Worm (Caenorhabditis elegans) whole organism, L4 larva: Measurements from ENCODE around the gene R155.5.
A peak's percentile ranks its signal among the peaks of the same experiment; 100 is the strongest.

Experiments
- F10B5.3 ChIP-seq: sonication (generic microtip); optimal IDR thresholded peaks from 2 replicates; lab custom pipeline; 2016; ENCODE audit warnings: mild to moderate bottlenecking, missing genetic modification characterization, missing compliant biosample characterization
- F26F4.8 ChIP-seq: fragments of 200-800 bp; sonication (Bioruptor generic); conservative IDR thresholded peaks from 2 replicates; pipeline ENCODE4 v1.3.6; 2022; ENCODE audit warnings: missing genetic modification characterization, missing compliant biosample characterization
- F37D6.2 ChIP-seq: sonication (generic microtip); optimal IDR thresholded peaks from 2 replicates; lab custom pipeline; 2016; ENCODE audit warnings: mild to moderate bottlenecking, missing genetic modification characterization, missing compliant biosample characterization
- F49E8.2 ChIP-seq: sonication (generic microtip); optimal IDR thresholded peaks from 2 replicates; lab custom pipeline; 2016; ENCODE audit warnings: missing compliant biosample characterization, mild to moderate bottlenecking, missing genetic modification characterization, borderline replicate concordance
- R02D3.7 ChIP-seq: fragments of 150-350 bp; sonication (generic microtip); optimal IDR thresholded peaks from 3 replicates; lab custom pipeline; 2014; ENCODE audit warnings: missing biosample characterization, missing genetic modification characterization
- T26A8.4 ChIP-seq: fragments of 200-800 bp; sonication (Bioruptor generic); IDR thresholded peaks from 2 replicates; pipeline ENCODE4 v1.3.6; 2022; ENCODE audit warnings: missing genetic modification characterization, missing compliant biosample characterization
- Y105C5A.15 ChIP-seq: fragments of 200-800 bp; sonication (Bioruptor generic); IDR thresholded peaks from 2 replicates; pipeline ENCODE4 v1.3.6; 2022; ENCODE audit warnings: missing genetic modification characterization, missing compliant biosample characterization
- Y5F2A.4 ChIP-seq: fragments of 200-800 bp; sonication (Bioruptor generic); optimal IDR thresholded peaks from 2 replicates; lab custom pipeline; 2018; ENCODE audit warnings: mild to moderate bottlenecking, missing genetic modification characterization, missing compliant biosample characterization
- ZK337.2 ChIP-seq: fragments of 200-800 bp; sonication (Bioruptor generic); IDR thresholded peaks from 2 replicates; pipeline ENCODE4 v1.3.6; 2022; ENCODE audit warnings: missing genetic modification reagents, missing genetic modification characterization, missing compliant biosample characterization
- ceh-20 ChIP-seq: fragments of 200-800 bp; sonication (Bioruptor generic); IDR thresholded peaks from 2 replicates; pipeline ENCODE4 v1.3.6; 2022; ENCODE audit warnings: missing genetic modification reagents, missing genetic modification characterization, missing compliant biosample characterization
- ceh-44 ChIP-seq: fragments of 200-800 bp; sonication (Bioruptor generic); IDR thresholded peaks from 2 replicates; pipeline ENCODE4 v1.3.6; 2022; ENCODE audit warnings: missing genetic modification reagents, missing genetic modification characterization, missing compliant biosample characterization
- ceh-62 ChIP-seq: sonication (generic microtip); optimal IDR thresholded peaks from 2 replicates; lab custom pipeline; 2017; ENCODE audit warnings: missing biosample characterization, missing genetic modification characterization
- ceh-82 ChIP-seq: sonication (generic microtip); optimal IDR thresholded peaks from 2 replicates; lab custom pipeline; 2017; ENCODE audit warnings: missing biosample characterization, missing genetic modification characterization
- ctbp-1 ChIP-seq: fragments of 200-800 bp; sonication (Bioruptor generic); IDR thresholded peaks from 2 replicates; pipeline ENCODE4 v1.3.6; 2022; ENCODE audit warnings: missing genetic modification reagents, missing genetic modification characterization, missing compliant biosample characterization
- daf-16 ChIP-seq, 3 experiments: sonication (generic microtip); optimal IDR thresholded peaks; 2 replicates each; lab custom pipeline; 2016 to 2017; ENCODE audit warnings: missing genetic modification characterization in 3 of 3, missing genetic modification reagents in 3 of 3, mild to moderate bottlenecking in 2 of 3, missing compliant biosample characterization in 2 of 3, missing biosample characterization in 1 of 3, moderate library complexity in 1 of 3
- daf-8 ChIP-seq: fragments of 200-800 bp; sonication (Bioruptor generic); IDR thresholded peaks from 2 replicates; pipeline ENCODE4 v1.3.6; 2022; ENCODE audit warnings: missing genetic modification characterization, missing compliant biosample characterization
- dmd-8 ChIP-seq: fragments of 200-800 bp; sonication (Bioruptor generic); IDR thresholded peaks from 2 replicates; pipeline ENCODE4 v1.3.6; 2022; ENCODE audit warnings: missing genetic modification characterization, missing compliant biosample characterization
- dpl-1 ChIP-seq: fragments of 150-350 bp; optimal IDR thresholded peaks from 2 replicates; lab custom pipeline; 2014; ENCODE audit warnings: missing biosample characterization, missing genetic modification reagents, missing genetic modification characterization
- dve-1 ChIP-seq: sonication (generic microtip); optimal IDR thresholded peaks from 2 replicates; lab custom pipeline; 2017; ENCODE audit warnings: antibody characterized with exemption, mild to moderate bottlenecking, missing genetic modification characterization, missing compliant biosample characterization; ENCODE audit not compliant: insufficient read depth
- egl-27 ChIP-seq: sonication (generic microtip); optimal IDR thresholded peaks from 3 replicates; lab custom pipeline; 2017; ENCODE audit warnings: missing biosample characterization, missing genetic modification reagents, missing genetic modification characterization
- egl-43 ChIP-seq: fragments of 200-800 bp; sonication (Bioruptor generic); IDR thresholded peaks from 2 replicates; pipeline ENCODE4 v1.3.6; 2022; ENCODE audit warnings: missing genetic modification reagents, missing genetic modification characterization, missing compliant biosample characterization
- fos-1 ChIP-seq: fragments of 150-350 bp; optimal IDR thresholded peaks from 2 replicates; lab custom pipeline; 2014; ENCODE audit warnings: missing biosample characterization, missing genetic modification characterization
- lin-13 ChIP-seq: fragments of 150-350 bp; optimal IDR thresholded peaks from 2 replicates; lab custom pipeline; 2014; ENCODE audit warnings: missing biosample characterization, missing genetic modification reagents, missing genetic modification characterization
- lin-15B ChIP-seq: fragments of 150-350 bp; sonication (generic microtip); optimal IDR thresholded peaks from 3 replicates; lab custom pipeline; 2014; ENCODE audit warnings: missing biosample characterization, missing genetic modification characterization
- lin-29 ChIP-seq: fragments of 200-800 bp; sonication (Bioruptor generic); IDR thresholded peaks from 2 replicates; pipeline ENCODE4 v1.3.6; 2022; ENCODE audit warnings: missing genetic modification reagents, missing genetic modification characterization, missing compliant biosample characterization
- lin-38 ChIP-seq: fragments of 200-800 bp; sonication (Bioruptor generic); IDR thresholded peaks from 2 replicates; pipeline ENCODE4 v1.3.6; 2022; ENCODE audit warnings: missing genetic modification reagents, missing genetic modification characterization, missing compliant biosample characterization
- lir-3 ChIP-seq: sonication (generic microtip); optimal IDR thresholded peaks from 2 replicates; lab custom pipeline; 2016; ENCODE audit warnings: mild to moderate bottlenecking, missing genetic modification characterization, missing compliant biosample characterization
- madf-5 ChIP-seq, 2 experiments: fragments of 200-800 bp; sonication (Bioruptor generic); IDR thresholded peaks; 2 replicates each; pipeline ENCODE4 v1.3.6; 2022; ENCODE audit warnings: missing compliant biosample characterization in 2 of 2, missing genetic modification characterization in 2 of 2
- madf-9 ChIP-seq: fragments of 200-800 bp; sonication (Bioruptor generic); conservative IDR thresholded peaks from 2 replicates; pipeline ENCODE4 v1.3.6; 2022; ENCODE audit warnings: missing genetic modification reagents, missing genetic modification characterization, missing compliant biosample characterization
- mdl-1 ChIP-seq, 2 experiments: fragments of 150-350 bp in 1 of 2; sonication (generic microtip) in 1 of 2; optimal IDR thresholded peaks; 2 replicates each; lab custom pipeline; 2014 to 2017; ENCODE audit warnings: missing biosample characterization in 2 of 2, missing genetic modification characterization in 2 of 2
- mep-1 ChIP-seq: fragments of 150-350 bp; sonication (generic microtip); optimal IDR thresholded peaks from 3 replicates; lab custom pipeline; 2014; ENCODE audit warnings: missing biosample characterization, missing genetic modification characterization
- mxl-2 ChIP-seq: fragments of 200-800 bp; sonication (Bioruptor generic); conservative IDR thresholded peaks from 2 replicates; pipeline ENCODE4 v1.3.6; 2022; ENCODE audit warnings: missing genetic modification reagents, missing genetic modification characterization, missing compliant biosample characterization
- nhr-11 ChIP-seq: fragments of 150-350 bp; optimal IDR thresholded peaks from 2 replicates; lab custom pipeline; 2014; ENCODE audit warnings: missing biosample characterization, missing genetic modification characterization
- nhr-237 ChIP-seq: sonication (generic microtip); optimal IDR thresholded peaks from 2 replicates; lab custom pipeline; 2017; ENCODE audit warnings: missing biosample characterization, missing genetic modification characterization
- pqm-1 ChIP-seq: sonication (generic microtip); optimal IDR thresholded peaks from 2 replicates; lab custom pipeline; 2017; ENCODE audit warnings: missing biosample characterization, missing genetic modification characterization
- rbr-2 ChIP-seq: sonication (generic microtip); optimal IDR thresholded peaks from 2 replicates; lab custom pipeline; 2016; ENCODE audit warnings: missing genotype, missing genetic modification characterization, missing compliant biosample characterization
- sdz-12 ChIP-seq: fragments of 200-800 bp; sonication (Bioruptor generic); optimal IDR thresholded peaks from 2 replicates; lab custom pipeline; 2018; ENCODE audit warnings: mild to moderate bottlenecking, missing genetic modification characterization, missing compliant biosample characterization
- snpc-1.2 ChIP-seq: fragments of 200-800 bp; sonication (Bioruptor generic); IDR thresholded peaks from 2 replicates; pipeline ENCODE4 v1.3.6; 2022; ENCODE audit warnings: missing genetic modification reagents, missing genetic modification characterization, missing compliant biosample characterization
- spr-1 ChIP-seq: sonication (generic microtip); optimal IDR thresholded peaks from 2 replicates; lab custom pipeline; 2016; ENCODE audit warnings: mild to moderate bottlenecking, missing genetic modification characterization, missing compliant biosample characterization
- spr-3 ChIP-seq: fragments of 200-800 bp; sonication (Bioruptor generic); optimal IDR thresholded peaks from 2 replicates; lab custom pipeline; 2018; ENCODE audit warnings: mild to moderate bottlenecking, missing genetic modification characterization, missing compliant biosample characterization
- tag-97 ChIP-seq: fragments of 200-800 bp; sonication (Bioruptor generic); IDR thresholded peaks from 2 replicates; pipeline ENCODE4 v1.3.6; 2022; ENCODE audit warnings: missing genetic modification characterization, missing compliant biosample characterization
- unc-62 ChIP-seq, 3 experiments: fragments of 150-350 bp in 1 of 3; sonication (generic microtip); optimal IDR thresholded peaks in 2 of 3; peaks in 1 of 3; 1 replicate in 1 of 3; 2 replicates in 2 of 3; lab custom pipeline; 2014 to 2017; ENCODE audit warnings: missing biosample characterization in 3 of 3, missing genetic modification characterization in 3 of 3, missing genetic modification reagents in 3 of 3, missing genotype in 1 of 3
- zag-1 ChIP-seq: fragments of 150-350 bp; optimal IDR thresholded peaks from 2 replicates; lab custom pipeline; 2014; ENCODE audit warnings: missing biosample characterization, missing genetic modification characterization
- zfp-3 ChIP-seq: fragments of 200-800 bp; sonication (Bioruptor generic); conservative IDR thresholded peaks from 2 replicates; pipeline ENCODE4 v1.3.6; 2022; ENCODE audit warnings: missing genetic modification reagents, missing genetic modification characterization, missing compliant biosample characterization
- ztf-7 ChIP-seq: fragments of 150-350 bp; optimal IDR thresholded peaks from 2 replicates; lab custom pipeline; 2014; ENCODE audit warnings: missing biosample characterization, missing genetic modification characterization

The R155.5 gene

ce11 chrIII:1925048-1925537 is 45.2 kb downstream of the R155.5 start (continued):
- peak; percentile 90 for TF ChIP-seq spr-1
- no peak for TF ChIP-seq daf-8 (GFP tag; lab: Robert Waterston, UW)
- no peak for TF ChIP-seq R02D3.7 (tag; lab: Kevin White, UChicago)
- no peak for TF ChIP-seq ceh-82 (tag; lab: Kevin White, UChicago)
- no peak for TF ChIP-seq snpc-1.2 (GFP tag; lab: Robert Waterston, UW)
- peak; percentile 99 for TF ChIP-seq egl-27 (tag; lab: Kevin White, UChicago)
- peak; percentile 58 for TF ChIP-seq ztf-7 (tag; lab: Kevin White, UChicago)
- no peak for TF ChIP-seq sdz-12
- peak; percentile 73; the same call in 1 of the 2 replicates for TF ChIP-seq lin-38 (GFP tag; lab: Robert Waterston, UW)
- TF ChIP-seq F26F4.8: no peak
- peak; percentile 85 for TF ChIP-seq egl-43 (GFP tag; lab: Robert Waterston, UW)
- peak; percentile 82 for TF ChIP-seq lin-13 (GFP tag; lab: Kevin White, UChicago)
- no peak; the same call in 1 of the 2 replicates for TF ChIP-seq madf-9 (GFP tag; lab: Robert Waterston, UW)
- peak; percentile 99 for TF ChIP-seq dve-1 (tag; lab: Kevin White, UChicago)
- peak; percentile 73 for TF ChIP-seq nhr-237 (tag; lab: Kevin White, UChicago)
- TF ChIP-seq Y5F2A.4 (GFP tag; lab: Kevin White, UChicago): no peak
- no peak for TF ChIP-seq lin-15B (tag; lab: Kevin White, UChicago)
- no peak for TF ChIP-seq madf-5 (GFP tag; IDR thresholded peaks at IDR 0.05; lab: Robert Waterston, UW)
- TF ChIP-seq lin-29: peak; percentile 87
- TF ChIP-seq, all 104 proteins: peak for 72

DNA sequence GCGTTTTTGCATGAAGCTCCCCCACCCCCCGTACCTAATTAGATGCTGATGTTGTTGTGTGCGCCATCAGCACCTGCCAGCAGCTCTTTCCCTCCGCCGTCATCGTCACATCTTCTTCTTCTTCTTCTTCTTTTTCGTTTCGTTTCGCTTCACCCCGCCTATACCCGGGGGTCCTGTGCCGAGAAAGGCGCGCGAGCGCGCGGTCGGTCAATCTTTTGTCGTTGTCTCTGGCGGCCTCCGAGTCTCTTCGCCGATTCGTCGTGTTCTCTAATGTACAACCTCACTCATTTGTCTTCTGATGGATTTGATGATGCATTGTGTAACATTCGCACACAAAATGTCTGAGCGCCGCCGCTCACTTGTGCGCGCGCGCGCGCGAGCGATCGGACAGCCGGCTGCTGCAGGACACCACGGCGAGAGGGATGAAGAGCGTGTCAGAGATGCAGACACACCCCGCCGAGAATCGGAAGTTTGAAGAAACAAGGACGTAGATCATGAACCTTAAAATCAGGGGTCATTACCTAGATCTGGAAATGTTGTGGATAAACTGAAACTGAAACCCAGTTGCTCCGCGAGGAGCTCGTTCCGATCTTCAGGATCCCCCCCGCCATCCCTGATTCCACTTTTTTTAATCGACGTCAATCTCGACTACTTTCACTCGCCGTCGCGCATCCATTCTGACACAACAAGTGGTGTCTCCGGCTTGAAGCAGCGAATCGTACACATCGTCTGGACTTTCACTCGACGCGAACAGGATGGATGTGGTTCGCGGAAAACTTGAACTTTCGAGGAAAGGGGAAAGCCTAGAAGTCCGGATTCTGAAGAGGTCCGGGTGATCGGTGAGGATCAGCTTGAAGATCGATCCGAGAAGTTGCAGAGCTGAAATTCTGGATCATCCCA is 46.7 kb downstream of the R155.5 start:
- TF ChIP-seq Y5F2A.4 (GFP tag; lab: Kevin White, UChicago): no peak
- no peak for TF ChIP-seq sdz-12
- peak; percentile 98 for TF ChIP-seq ceh-20 (GFP tag; lab: Robert Waterston, UW)
- peak; percentile 71 for TF ChIP-seq nhr-11 (tag; lab: Kevin White, UChicago)
- peak; percentile 61; the same call in 1 of the 2 replicates for TF ChIP-seq T26A8.4 (GFP tag; lab: Robert Waterston, UW)
- TF ChIP-seq Y105C5A.15 (GFP tag; lab: Robert Waterston, UW): no peak
- no peak for TF ChIP-seq fos-1 (tag; lab: Kevin White, UChicago)
- TF ChIP-seq ctbp-1 (GFP tag; lab: Robert Waterston, UW): peak; percentile 94
- TF ChIP-seq mdl-1 (tag; optimal IDR thresholded peaks at IDR 0.05; lab: Kevin White, UChicago): peak; percentile 91 to 92
- TF ChIP-seq daf-16 (GFP tag; optimal IDR thresholded peaks at IDR 0.05; lab: Kevin White, UChicago): peak in 1 of 2 experiments; percentile 50
- no peak for TF ChIP-seq daf-16 (tag; optimal IDR thresholded peaks at IDR 0.05; lab: Kevin White, UChicago)
- TF ChIP-seq F49E8.2: no peak
- peak; percentile 42 for TF ChIP-seq nhr-237 (tag; lab: Kevin White, UChicago)
- no peak for TF ChIP-seq lin-15B (tag; lab: Kevin White, UChicago)
- TF ChIP-seq zag-1 (tag; lab: Kevin White, UChicago): peak; percentile 38
- TF ChIP-seq madf-5 (GFP tag; IDR thresholded peaks at IDR 0.05; lab: Robert Waterston, UW): no peak
- no peak for TF ChIP-seq zfp-3 (GFP tag; lab: Robert Waterston, UW)
- peak; percentile 86 for TF ChIP-seq mep-1 (tag; lab: Kevin White, UChicago)
- no peak for TF ChIP-seq F26F4.8
- TF ChIP-seq F10B5.3 (tag; lab: Kevin White, UChicago): no peak
- no peak for TF ChIP-seq ceh-44 (GFP tag; lab: Robert Waterston, UW)
- no peak for TF ChIP-seq dmd-8 (GFP tag; lab: Robert Waterston, UW)
- TF ChIP-seq mxl-2 (GFP tag; lab: Robert Waterston, UW): 0 out of 2 replicates have a peak, but pooled peaks have one; percentile 57
- peak; percentile 31 for TF ChIP-seq spr-3 (GFP tag; lab: Kevin White, UChicago)
- no peak for TF ChIP-seq lir-3 (tag; lab: Kevin White, UChicago)
- peak; percentile 56 for TF ChIP-seq dpl-1 (GFP tag; lab: Kevin White, UChicago)
- TF ChIP-seq unc-62 (GFP tag; optimal IDR thresholded peaks at IDR 0.05 in 1 of 2; lab: Kevin White, UChicago): peak in 1 of 2 experiments; percentile 100
- TF ChIP-seq unc-62 (tag; optimal IDR thresholded peaks at IDR 0.05; lab: Kevin White, UChicago): no peak
- TF ChIP-seq pqm-1: no peak
- TF ChIP-seq F37D6.2 (tag; lab: Kevin White, UChicago): peak; percentile 85
- peak; percentile 88 for TF ChIP-seq rbr-2 (tag; lab: Kevin White, UChicago)
- no peak for TF ChIP-seq ztf-7 (tag; lab: Kevin White, UChicago)
- TF ChIP-seq ZK337.2 (GFP tag; lab: Robert Waterston, UW): no peak
- TF ChIP-seq tag-97 (GFP tag; lab: Robert Waterston, UW): no peak
- no peak for TF ChIP-seq ceh-62 (tag; lab: Kevin White, UChicago)
